Worm (Caenorhabditis elegans): ENCODE data around the gene fbxa-94.

fbxa-94 gene

ce11 chrV:15547727-15548126, 25.0 kb upstream of the fbxa-94 start (continued):
- TF ChIP-seq dpl-1 (GFP tag; optimal IDR thresholded peaks at IDR 0.05) = no peak
- TF ChIP-seq gei-8 (GFP tag; optimal IDR thresholded peaks at IDR 0.05) = peak; percentile 53
- TF ChIP-seq madf-5 (GFP tag; IDR thresholded peaks at IDR 0.05) = peak in 1 of 2 experiments; percentile 63; a peak in 1 of 4 replicates
- TF ChIP-seq zfp-2 (tag; optimal IDR thresholded peaks at IDR 0.05) = no peak
- no peak for TF ChIP-seq lin-29 (GFP tag; IDR thresholded peaks at IDR 0.05)
- peak; percentile 56; the same call in 1 of the 2 replicates for TF ChIP-seq tra-1 (GFP tag; IDR thresholded peaks at IDR 0.05)
- peak in 1 of 2 experiments; percentile 41 for TF ChIP-seq daf-16 (GFP tag; optimal IDR thresholded peaks at IDR 0.05)
- TF ChIP-seq daf-16 (tag; optimal IDR thresholded peaks at IDR 0.05) = no peak
- peak; percentile 77; the same call in 1 of the 2 replicates for TF ChIP-seq ceh-44 (GFP tag; IDR thresholded peaks at IDR 0.05)
- no peak for TF ChIP-seq fkh-10 (GFP tag; optimal IDR thresholded peaks at IDR 0.05)
- TF ChIP-seq mep-1 (tag; optimal IDR thresholded peaks at IDR 0.05) = no peak
- no peak for TF ChIP-seq ztf-11 (tag; optimal IDR thresholded peaks at IDR 0.05)
- TF ChIP-seq nhr-25 (tag; optimal IDR thresholded peaks at IDR 0.05; ENCODE audit: borderline replicate concordance, insufficient read depth) = no peak
- no peak for TF ChIP-seq zip-11 (GFP tag; IDR thresholded peaks at IDR 0.05)
- TF ChIP-seq spr-1 (tag; optimal IDR thresholded peaks at IDR 0.05) = peak; percentile 9
- peak; percentile 76; the same call in 1 of the 2 replicates for TF ChIP-seq dmd-8 (GFP tag; IDR thresholded peaks at IDR 0.05)
- peak; percentile 13 for TF ChIP-seq spr-3 (GFP tag; optimal IDR thresholded peaks at IDR 0.05)
- TF ChIP-seq ZK546.5 (tag; optimal IDR thresholded peaks at IDR 0.05) = no peak
- TF ChIP-seq arid-1 (GFP tag; conservative IDR thresholded peaks at IDR 0.05) = peak; percentile 81
- TF ChIP-seq Y105C5A.15 (GFP tag; IDR thresholded peaks at IDR 0.05) = 0 out of 2 replicates have a peak, but pooled peaks have one; percentile 49
- no peak for TF ChIP-seq R02D3.7 (tag; optimal IDR thresholded peaks at IDR 0.05)
- no peak for TF ChIP-seq jun-1 (tag; optimal IDR thresholded peaks at IDR 0.05)
- peak; percentile 85 for TF ChIP-seq vab-7 (GFP tag; IDR thresholded peaks at IDR 0.05)
- TF ChIP-seq nhr-102 (tag; optimal IDR thresholded peaks at IDR 0.05) = no peak
- TF ChIP-seq nhr-48 (tag; optimal IDR thresholded peaks at IDR 0.05) = peak; percentile 2
- no peak for TF ChIP-seq nhr-11 (tag; optimal IDR thresholded peaks at IDR 0.05)
- TF ChIP-seq lsy-2 (tag; optimal IDR thresholded peaks at IDR 0.05) = no peak
- no peak for TF ChIP-seq F10B5.3 (tag; optimal IDR thresholded peaks at IDR 0.05)
- TF ChIP-seq nhr-237 (tag; optimal IDR thresholded peaks at IDR 0.05) = no peak
- TF ChIP-seq Y75B8A.6 (GFP tag; IDR thresholded peaks at IDR 0.05) = no peak
- TF ChIP-seq hlh-30 (tag; optimal IDR thresholded peaks at IDR 0.05; ENCODE audit: insufficient read depth) = no peak
- TF ChIP-seq ZK337.2 (GFP tag; IDR thresholded peaks at IDR 0.05) = 0 out of 2 replicates have a peak, but pooled peaks have one; percentile 29
- 0 out of 2 replicates have a peak, but pooled peaks have one; percentile 42 for TF ChIP-seq D1046.2 (GFP tag; IDR thresholded peaks at IDR 0.05)
- TF ChIP-seq saeg-2 (GFP tag; IDR thresholded peaks at IDR 0.05) = peak; percentile 20; the same call in 1 of the 2 replicates
- TF ChIP-seq mdt-29 (GFP tag; IDR thresholded peaks at IDR 0.05) = no peak; the same call in 1 of the 2 replicates
- peak; percentile 33 for TF ChIP-seq Y5F2A.4 (GFP tag; optimal IDR thresholded peaks at IDR 0.05)
- no peak for TF ChIP-seq nhr-10 (tag; optimal IDR thresholded peaks at IDR 0.05)
- peak; percentile 93 for TF ChIP-seq lim-7 (GFP tag; IDR thresholded peaks at IDR 0.05)
- no peak for TF ChIP-seq daf-19 (GFP tag; conservative IDR thresholded peaks at IDR 0.05)

- TF ChIP-seq F37D6.2 (tag; optimal IDR thresholded peaks at IDR 0.05) (no peak), F26F4.8 (GFP tag; conservative IDR thresholded peaks at IDR 0.05) (no peak), aly-2 (tag; optimal IDR thresholded peaks at IDR 0.05) (no peak), set-16 (GFP tag; IDR thresholded peaks at IDR 0.05) (0 out of 2 replicates have a peak, but pooled peaks have one; percentile 10), egl-43 (GFP tag; IDR thresholded peaks at IDR 0.05) (0 out of 2 replicates have a peak, but pooled peaks have one; percentile 14)
These were observed 22.3 kb upstream of the fbxa-94 start for ce11 chrV:15550408-15550807.

Measured in whole organism, L4 larva.